Worm (Caenorhabditis elegans): ENCODE data around the gene C17H12.2.

The C17H12.2 gene

DNA sequence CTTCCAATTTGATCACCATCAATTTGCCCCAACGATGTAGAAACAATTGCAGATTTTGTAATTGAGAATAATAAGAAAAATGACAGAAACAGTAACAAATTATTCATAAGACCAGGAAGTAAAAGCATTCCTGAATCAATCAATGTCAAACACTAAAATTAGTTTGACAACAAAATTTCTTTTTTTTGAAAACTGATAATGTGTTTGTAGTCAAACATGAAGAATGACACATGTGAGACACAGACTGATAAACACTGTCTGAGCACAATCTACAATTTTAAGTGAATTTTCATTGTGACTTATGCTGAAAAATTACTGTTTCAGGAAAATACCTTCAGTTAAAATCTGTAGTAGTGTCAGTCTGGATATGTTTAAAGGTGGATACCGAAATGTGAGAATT lies 11.8 kb upstream of the C17H12.2 start, which contains the start of the genes cest-4 and C17H12.11 (continued):
- TF ChIP-seq gei-8 (GFP tag; optimal IDR thresholded peaks at IDR 0.05), result no peak
- TF ChIP-seq hlh-30 (tag; optimal IDR thresholded peaks at IDR 0.05; ENCODE audit: insufficient read depth), result no peak
- peak; percentile 91 for TF ChIP-seq dmd-6 (GFP tag; IDR thresholded peaks at IDR 0.05)
- no peak for TF ChIP-seq lin-15B (tag; optimal IDR thresholded peaks at IDR 0.05)
- no peak for TF ChIP-seq unc-130 (GFP tag; optimal IDR thresholded peaks at IDR 0.05)
- peak; percentile 73 for TF ChIP-seq hlh-11 (tag; optimal IDR thresholded peaks at IDR 0.05)
- TF ChIP-seq ceh-20 (GFP tag; IDR thresholded peaks at IDR 0.05), result peak; percentile 43; the same call in 1 of the 2 replicates
- TF ChIP-seq lin-13 (GFP tag; optimal IDR thresholded peaks at IDR 0.05), result no peak
- no peak for TF ChIP-seq spr-3 (GFP tag; optimal IDR thresholded peaks at IDR 0.05)
- no peak for TF ChIP-seq unc-39 (tag; optimal IDR thresholded peaks at IDR 0.05)
- peak; percentile 91 for TF ChIP-seq php-3 (GFP tag; IDR thresholded peaks at IDR 0.05)
- TF ChIP-seq snpc-4 (tag; optimal IDR thresholded peaks at IDR 0.05), result no peak

DNA sequence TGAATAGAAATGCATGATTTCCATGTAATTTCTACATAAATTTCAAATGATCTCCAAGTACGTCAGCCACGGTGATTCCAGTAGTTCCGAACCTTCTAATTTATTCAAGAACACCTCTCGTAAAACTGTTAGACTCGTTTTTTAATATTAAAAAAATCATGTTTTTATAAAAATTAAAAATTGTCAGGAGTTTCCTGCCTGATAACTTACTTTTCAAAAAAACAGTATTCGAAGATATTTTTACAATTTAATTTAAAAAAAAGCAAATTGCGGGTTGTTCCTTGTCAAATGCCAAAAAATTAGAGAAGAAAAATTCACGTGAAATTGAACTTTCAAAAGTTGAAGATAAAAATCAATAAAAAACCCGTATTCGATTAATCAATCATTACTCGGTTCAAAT lies 5.2 kb upstream of the C17H12.2 start, which contains the start of the genes C17H12.3 and C17H12.12:
Gene C17H12.3, minus strand, starts transcription at position 101 of the 400 bp plus-strand sequence.
Gene C17H12.12, plus strand, starts transcription at position 396 of the 400 bp plus-strand sequence.
- TF ChIP-seq saeg-2 (GFP tag; IDR thresholded peaks at IDR 0.05) (no peak), fkh-10 (GFP tag; optimal IDR thresholded peaks at IDR 0.05) (no peak), dmd-6 (GFP tag; IDR thresholded peaks at IDR 0.05) (no peak), tra-1 (GFP tag; IDR thresholded peaks at IDR 0.05) (no peak), spr-3 (GFP tag; optimal IDR thresholded peaks at IDR 0.05) (no peak), zfp-2 (tag; optimal IDR thresholded peaks at IDR 0.05) (no peak), ama-1 (optimal IDR thresholded peaks at IDR 0.05) (no peak), nhr-11 (tag; optimal IDR thresholded peaks at IDR 0.05) (no peak), skn-1 (tag; optimal IDR thresholded peaks at IDR 0.05) (no peak), snpc-4 (tag; optimal IDR thresholded peaks at IDR 0.05) (no peak), gei-8 (GFP tag; optimal IDR thresholded peaks at IDR 0.05) (no peak), F10B5.3 (tag; optimal IDR thresholded peaks at IDR 0.05) (no peak), egl-27 (tag; optimal IDR thresholded peaks at IDR 0.05) (no peak), nhr-6 (tag; optimal IDR thresholded peaks at IDR 0.05) (no peak), fos-1 (tag; optimal IDR thresholded peaks at IDR 0.05) (no peak), nhr-10 (tag; optimal IDR thresholded peaks at IDR 0.05) (no peak), madf-9 (GFP tag; conservative IDR thresholded peaks at IDR 0.05) (no peak), nhr-111 (GFP tag; optimal IDR thresholded peaks at IDR 0.05) (no peak)

DNA sequence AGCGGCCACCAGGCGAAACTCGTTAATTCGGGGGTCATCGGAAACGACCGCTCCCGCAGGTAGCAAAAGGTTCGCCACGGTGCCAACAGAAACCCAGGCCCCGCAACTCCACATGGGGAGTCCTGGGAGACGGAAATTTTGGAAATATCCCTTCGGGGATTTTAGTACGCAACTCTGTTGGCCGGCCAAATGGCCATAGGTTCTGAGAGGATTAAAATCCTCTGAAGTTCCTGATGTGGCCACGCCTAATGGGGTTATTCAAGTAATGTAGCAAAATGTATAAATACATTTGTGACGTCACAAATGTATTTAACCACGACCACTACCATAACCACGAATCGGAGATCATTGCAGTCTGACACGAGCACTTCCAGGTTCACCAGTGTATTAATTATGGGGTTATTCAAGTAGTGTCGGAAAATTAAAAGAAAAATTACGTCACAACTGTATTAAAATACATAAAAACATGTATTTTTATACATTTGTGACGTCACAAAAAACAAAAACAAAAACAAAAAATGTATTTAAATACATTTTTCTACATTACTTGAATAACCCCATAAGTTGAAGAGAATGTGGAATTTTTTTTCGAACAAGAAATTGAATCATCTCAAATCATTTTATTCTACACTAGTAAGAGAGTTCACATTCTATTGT lies 3.1 kb upstream of the C17H12.2 start:
- TF ChIP-seq ZK337.2 (GFP tag; IDR thresholded peaks at IDR 0.05), result no peak
- TF ChIP-seq lin-29 (GFP tag; IDR thresholded peaks at IDR 0.05), result no peak
- TF ChIP-seq Y5F2A.4 (GFP tag; optimal IDR thresholded peaks at IDR 0.05), result no peak
- TF ChIP-seq mxl-3 (GFP tag; optimal IDR thresholded peaks at IDR 0.05), result no peak
- no peak for TF ChIP-seq nhr-42 (GFP tag; IDR thresholded peaks at IDR 0.05)
- no peak for TF ChIP-seq daf-16 (GFP tag; optimal IDR thresholded peaks at IDR 0.05)
- peak; percentile 3 for TF ChIP-seq daf-16 (tag; optimal IDR thresholded peaks at IDR 0.05)
- TF ChIP-seq hif-1 (tag; optimal IDR thresholded peaks at IDR 0.05), result no peak
- no peak for TF ChIP-seq lir-3 (tag; optimal IDR thresholded peaks at IDR 0.05)
- no peak for TF ChIP-seq ceh-32 (tag; optimal IDR thresholded peaks at IDR 0.05; ENCODE audit: poor library complexity)
- no peak for TF ChIP-seq fkh-10 (GFP tag; optimal IDR thresholded peaks at IDR 0.05)
- TF ChIP-seq F49E8.2 (tag; optimal IDR thresholded peaks at IDR 0.05; ENCODE audit: borderline replicate concordance), result peak; percentile 82
- TF ChIP-seq tra-1 (GFP tag; IDR thresholded peaks at IDR 0.05), result no peak
- no peak for TF ChIP-seq nhr-6 (tag; optimal IDR thresholded peaks at IDR 0.05)
- TF ChIP-seq duxl-1 (tag; optimal IDR thresholded peaks at IDR 0.05; ENCODE audit: poor library complexity), result peak; percentile 21
- no peak for TF ChIP-seq nhr-77 (tag; optimal IDR thresholded peaks at IDR 0.05)
- TF ChIP-seq pqm-1 (tag; optimal IDR thresholded peaks at IDR 0.05), result no peak
- no peak for TF ChIP-seq daf-19 (GFP tag; conservative IDR thresholded peaks at IDR 0.05)
- no peak for TF ChIP-seq jun-1 (tag; optimal IDR thresholded peaks at IDR 0.05)
- TF ChIP-seq php-3 (GFP tag; IDR thresholded peaks at IDR 0.05), result no peak
- no peak for TF ChIP-seq Y48G9A.11 (GFP tag; IDR thresholded peaks at IDR 0.05)
- TF ChIP-seq T26A8.4 (GFP tag; IDR thresholded peaks at IDR 0.05), result peak; percentile 17; the same call in 1 of the 2 replicates
- TF ChIP-seq dve-1 (tag; optimal IDR thresholded peaks at IDR 0.05; ENCODE audit: insufficient read depth), result no peak
- TF ChIP-seq lin-15B (tag; optimal IDR thresholded peaks at IDR 0.05), result no peak
- TF ChIP-seq daf-12 (tag; optimal IDR thresholded peaks at IDR 0.05), result no peak
- TF ChIP-seq unc-62 (GFP tag; optimal IDR thresholded peaks at IDR 0.05 in 1 of 2), result peak in 1 of 2 experiments; percentile 70
- no peak for TF ChIP-seq unc-62 (tag; optimal IDR thresholded peaks at IDR 0.05)
